Fruit fly (Drosophila melanogaster): ENCODE measurements around the gene CG32444.

Gene CG32444

dm6 chr3L:21640815-21641214 is 4.1 kb downstream of the CG32444 start, which contains the start of gene Atox1 (continued):
- TF ChIP-seq ato (GFP tag; IDR thresholded peaks at IDR 0.05; ENCODE audit: partially characterized antibody), result peak; percentile 24; the same call in 1 of the 2 replicates

- TF ChIP-seq CG17328 (GFP tag; IDR thresholded peaks at IDR 0.05), result no peak
- no peak for TF ChIP-seq grau (tag; optimal IDR thresholded peaks at IDR 0.05)
- TF ChIP-seq CG7987 (GFP tag; optimal IDR thresholded peaks at IDR 0.05), result no peak
- TF ChIP-seq Neu2 (GFP tag; optimal IDR thresholded peaks at IDR 0.05; ENCODE audit: borderline replicate concordance), result no peak
- no peak for TF ChIP-seq CG3407 (GFP tag; optimal IDR thresholded peaks at IDR 0.05)
- no peak for TF ChIP-seq CG4328 (GFP tag; optimal IDR thresholded peaks at IDR 0.05)
- TF ChIP-seq CG15011 (GFP tag; optimal IDR thresholded peaks at IDR 0.05), result no peak
- TF ChIP-seq CG11695 (GFP tag; IDR thresholded peaks at IDR 0.05), result no peak
- no peak for TF ChIP-seq CG6683 (GFP tag; optimal IDR thresholded peaks at IDR 0.05)
- TF ChIP-seq CG18619 (GFP tag; optimal IDR thresholded peaks at IDR 0.05), result no peak
- TF ChIP-seq Blimp-1 (GFP tag; optimal IDR thresholded peaks at IDR 0.05), result no peak
- no peak for TF ChIP-seq CkIIα-i1 (GFP tag; IDR thresholded peaks at IDR 0.05)
- TF ChIP-seq Nf-YC (tag; optimal IDR thresholded peaks at IDR 0.05), result no peak
- TF ChIP-seq zen (tag; optimal IDR thresholded peaks at IDR 0.05), result peak; percentile 43
- TF ChIP-seq mam (GFP tag; optimal IDR thresholded peaks at IDR 0.05), result no peak
- TF ChIP-seq shn (GFP tag; optimal IDR thresholded peaks at IDR 0.05), result no peak
- TF ChIP-seq Gsc (GFP tag; IDR thresholded peaks at IDR 0.05), result no peak
- no peak for TF ChIP-seq gfzf (GFP tag; optimal IDR thresholded peaks at IDR 0.05)
- TF ChIP-seq BEAF-32 (GFP tag; optimal IDR thresholded peaks at IDR 0.05), result no peak
- no peak for TF ChIP-seq Chrac-16 (GFP tag; optimal IDR thresholded peaks at IDR 0.05)
- no peak for TF ChIP-seq CG14050 (GFP tag; IDR thresholded peaks at IDR 0.05)
- no peak for TF ChIP-seq CG18764 (GFP tag; optimal IDR thresholded peaks at IDR 0.05)
- TF ChIP-seq MESR4 (GFP tag; optimal IDR thresholded peaks at IDR 0.05), result no peak
- no peak for TF ChIP-seq CG9932 (GFP tag; IDR thresholded peaks at IDR 0.05)
- TF ChIP-seq D (optimal IDR thresholded peaks at IDR 0.05), result peak; percentile 68
- TF ChIP-seq D (GFP tag; optimal IDR thresholded peaks at IDR 0.05), result no peak
- no peak for TF ChIP-seq hb (GFP tag; IDR thresholded peaks at IDR 0.05; ENCODE audit: partially characterized antibody)
- no peak for TF ChIP-seq CG4730 (GFP tag; IDR thresholded peaks at IDR 0.05)
- no peak for TF ChIP-seq dati (GFP tag; IDR thresholded peaks at IDR 0.05)
- no peak for TF ChIP-seq pum (GFP tag; optimal IDR thresholded peaks at IDR 0.05)
- TF ChIP-seq CG10979 (tag; optimal IDR thresholded peaks at IDR 0.05), result no peak
- no peak for TF ChIP-seq bigmax (GFP tag; optimal IDR thresholded peaks at IDR 0.05)
- no peak for TF ChIP-seq Ets65A (GFP tag)
- TF ChIP-seq en (GFP tag; optimal IDR thresholded peaks at IDR 0.05), result no peak
- TF ChIP-seq zen2 (GFP tag; IDR thresholded peaks at IDR 0.05; ENCODE audit: partially characterized antibody), result no peak
- no peak for TF ChIP-seq gt (GFP tag; IDR thresholded peaks at IDR 0.05)
- no peak for TF ChIP-seq CG2129 (GFP tag; IDR thresholded peaks at IDR 0.05; ENCODE audit: partially characterized antibody)
- TF ChIP-seq CG7745 (tag; optimal IDR thresholded peaks at IDR 0.05), result peak; percentile 50
- TF ChIP-seq cwo (GFP tag; optimal IDR thresholded peaks at IDR 0.05), result no peak
- TF ChIP-seq CG17912 (GFP tag; optimal IDR thresholded peaks at IDR 0.05), result no peak
- TF ChIP-seq Sry-β (GFP tag; optimal IDR thresholded peaks at IDR 0.05), result no peak
- TF ChIP-seq sd (tag; optimal IDR thresholded peaks at IDR 0.05), result peak; percentile 34
- no peak for TF ChIP-seq fu2 (GFP tag; optimal IDR thresholded peaks at IDR 0.05)
- TF ChIP-seq bcd (GFP tag; optimal IDR thresholded peaks at IDR 0.05), result no peak
- TF ChIP-seq ash1 (GFP tag; optimal IDR thresholded peaks at IDR 0.05), result no peak
- TF ChIP-seq grn (GFP tag; optimal IDR thresholded peaks at IDR 0.05), result peak; percentile 90
- TF ChIP-seq chm (GFP tag; IDR thresholded peaks at IDR 0.05), result no peak
These were observed 6.3 kb downstream of the CG32444 start for dm6 chr3L:21642908-21643572.
